Fruit fly (Drosophila melanogaster) whole organism, pupa: ENCODE data around the gene GluRIIB.

Source experiments
- CG10348 ChIP-seq: fragments of 200-800 bp; sonication (Bioruptor generic); IDR thresholded peaks from 2 replicates; pipeline ENCODE4 v1.3.6; 2022; ENCODE audit warnings: missing biosample characterization, missing genetic modification characterization
- CG13204 ChIP-seq: fragments of 200-800 bp; sonication (Bioruptor generic); optimal IDR thresholded peaks from 2 replicates; lab custom pipeline; 2018; ENCODE audit warnings: missing biosample characterization, mild to moderate bottlenecking, missing genetic modification characterization, moderate library complexity
- EcR ChIP-seq: fragments of 200-800 bp; sonication (Bioruptor generic); optimal IDR thresholded peaks from 3 replicates; lab custom pipeline; 2019; ENCODE audit warnings: missing biosample characterization, missing genetic modification characterization, mild to moderate bottlenecking, moderate library complexity, missing genetic modification reagents
- Pif1B ChIP-seq: fragments of 200-800 bp; sonication (Bioruptor generic); optimal IDR thresholded peaks from 3 replicates; lab custom pipeline; 2016; ENCODE audit warnings: missing biosample characterization, missing genetic modification characterization
- Snoo ChIP-seq: fragments of 200-800 bp; sonication (Bioruptor generic); optimal IDR thresholded peaks from 3 replicates; lab custom pipeline; 2017; ENCODE audit warnings: missing biosample characterization, mild to moderate bottlenecking, missing genetic modification characterization, inconsistent platforms
- fd96Ca ChIP-seq: fragments of 200-800 bp; sonication (Bioruptor generic); IDR thresholded peaks from 3 replicates; pipeline ENCODE4 v1.3.6; 2022; ENCODE audit warnings: missing biosample characterization, missing genetic modification characterization
- rn ChIP-seq: fragments of 200-800 bp; sonication (Bioruptor generic); IDR thresholded peaks from 2 replicates; pipeline ENCODE4 v1.3.6; 2022; ENCODE audit warnings: missing biosample characterization, missing genetic modification characterization

dm6 chr2L:5546207-5546517 lies 13.0 kb upstream of the GluRIIB start:
- TF ChIP-seq EcR (GFP tag; lab: Kevin White, UChicago) (no peak), fd96Ca (no peak; the same call in 2 of the 3 replicates), CG10348 (no peak), Snoo (no peak), CG13204 (GFP tag; lab: Kevin White, UChicago) (peak; percentile 25), Pif1B (GFP tag; lab: Kevin White, UChicago) (no peak), rn (GFP tag; lab: Robert Waterston, UW) (no peak)
